Worm (Caenorhabditis elegans) whole organism, L1 larva: Measurements from ENCODE around the gene chdh-1.

ENCODE experiments used
- C34B4.2 ChIP-seq: sonication (generic microtip); optimal IDR thresholded peaks from 2 replicates; lab custom pipeline; 2017; ENCODE audit warnings: mild to moderate bottlenecking, missing genetic modification characterization, missing compliant biosample characterization
- alr-1 ChIP-seq: fragments of 200-800 bp; sonication (Bioruptor generic); optimal IDR thresholded peaks from 2 replicates; lab custom pipeline; 2018; ENCODE audit warnings: borderline replicate concordance, mild to moderate bottlenecking, missing genetic modification characterization, missing compliant biosample characterization
- grh-1 ChIP-seq: fragments of 200-800 bp; sonication (Bioruptor generic); IDR thresholded peaks from 2 replicates; pipeline ENCODE4 v1.3.6; 2022; ENCODE audit warnings: missing genetic modification reagents, missing genetic modification characterization, missing compliant biosample characterization
- lin-13 ChIP-seq: fragments of 150-350 bp; optimal IDR thresholded peaks from 2 replicates; lab custom pipeline; 2014; ENCODE audit warnings: missing biosample characterization, missing genetic modification reagents, missing genetic modification characterization
- nhr-28 ChIP-seq: fragments of 150-350 bp; optimal IDR thresholded peaks from 2 replicates; lab custom pipeline; 2014; ENCODE audit warnings: missing biosample characterization, missing genetic modification characterization
- nhr-84 ChIP-seq: sonication (generic microtip); optimal IDR thresholded peaks from 2 replicates; lab custom pipeline; 2017; ENCODE audit warnings: missing biosample characterization, missing genetic modification characterization
- zag-1 ChIP-seq: fragments of 150-350 bp; optimal IDR thresholded peaks from 2 replicates; lab custom pipeline; 2014; ENCODE audit warnings: missing biosample characterization, missing genetic modification characterization

- TF ChIP-seq C34B4.2 (tag; lab: Kevin White, UChicago), result no peak
- TF ChIP-seq grh-1 (GFP tag; lab: Robert Waterston, UW), result no peak
- no peak for TF ChIP-seq nhr-28
- no peak for TF ChIP-seq zag-1 (tag; lab: Kevin White, UChicago)
- TF ChIP-seq lin-13 (GFP tag; lab: Kevin White, UChicago), result no peak
- TF ChIP-seq alr-1 (tag; lab: Kevin White, UChicago), result no peak
- no peak for TF ChIP-seq nhr-84 (tag; lab: Kevin White, UChicago)
Observed at ce11 chrII:8698828-8699227, at the start of gene chdh-1.
